Fruit fly (Drosophila melanogaster): Measurements from ENCODE around the gene CG18273.

The CG18273 gene

DNA sequence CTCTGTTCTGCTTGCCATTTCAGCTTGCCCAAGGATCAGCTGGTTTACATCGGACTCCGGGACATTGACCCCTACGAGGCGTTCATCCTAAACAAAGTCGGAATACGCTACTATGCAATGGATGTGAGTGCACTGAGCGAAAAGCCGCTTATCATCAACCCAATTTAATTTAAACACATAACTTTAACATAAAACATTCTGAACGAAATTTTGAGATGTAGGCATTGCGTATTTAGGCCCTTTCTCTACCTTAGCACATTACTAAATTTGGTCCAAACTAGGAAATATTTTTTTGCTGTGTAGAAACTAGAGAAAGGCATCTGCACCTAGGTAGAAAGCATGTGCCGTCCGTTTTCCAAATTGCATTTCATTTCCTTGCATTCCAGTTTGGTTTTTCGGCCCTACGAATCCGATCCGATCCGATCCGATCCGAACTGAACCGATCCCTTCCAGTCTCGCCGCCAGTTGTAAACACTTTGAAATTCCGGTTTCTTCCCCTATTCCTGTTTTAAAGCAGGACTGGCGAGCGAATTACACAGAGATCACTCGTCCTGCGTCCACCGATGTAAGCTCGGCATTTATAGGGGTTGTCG lies 39.2 kb upstream of the CG18273 start (continued):
- no peak for TF ChIP-seq GATAe (GFP tag; conservative IDR thresholded peaks at IDR 0.05)
- TF ChIP-seq emc (GFP tag; optimal IDR thresholded peaks at IDR 0.05), result no peak
- TF ChIP-seq tna (GFP tag; IDR thresholded peaks at IDR 0.05; ENCODE audit: partially characterized antibody), result no peak
- TF ChIP-seq Sox102F (GFP tag; optimal IDR thresholded peaks at IDR 0.05), result no peak
- no peak for TF ChIP-seq amos (GFP tag; IDR thresholded peaks at IDR 0.05; ENCODE audit: partially characterized antibody)
- no peak for TF ChIP-seq unc-4 (GFP tag; IDR thresholded peaks at IDR 0.05; ENCODE audit: partially characterized antibody)
- peak; percentile 36 to 61 for TF ChIP-seq Pdp1 (GFP tag; optimal IDR thresholded peaks at IDR 0.05)
- no peak for TF ChIP-seq Oaz (GFP tag; IDR thresholded peaks at IDR 0.05)
- TF ChIP-seq dmrt11E (tag; optimal IDR thresholded peaks at IDR 0.05), result peak; percentile 92
- TF ChIP-seq CG17912 (GFP tag; optimal IDR thresholded peaks at IDR 0.05), result no peak
- TF ChIP-seq CG9817 (tag; optimal IDR thresholded peaks at IDR 0.05), result no peak
- peak in 1 of 2 experiments; percentile 93 for TF ChIP-seq eve (GFP tag; optimal IDR thresholded peaks at IDR 0.05)
- TF ChIP-seq caup (GFP tag; optimal IDR thresholded peaks at IDR 0.05; ENCODE audit: severe bottlenecking), result no peak
- TF ChIP-seq HLH54F (GFP tag; optimal IDR thresholded peaks at IDR 0.05), result peak; percentile 30
- TF ChIP-seq zen2 (GFP tag; IDR thresholded peaks at IDR 0.05; ENCODE audit: partially characterized antibody), result no peak
- TF ChIP-seq en (GFP tag; optimal IDR thresholded peaks at IDR 0.05), result peak; percentile 63
- TF ChIP-seq CG11695 (GFP tag; IDR thresholded peaks at IDR 0.05), result 0 out of 3 replicates have a peak, but pooled peaks have one; percentile 17
- no peak for TF ChIP-seq ERR (GFP tag; optimal IDR thresholded peaks at IDR 0.05)
- TF ChIP-seq Dad (GFP tag; optimal IDR thresholded peaks at IDR 0.05), result peak; percentile 26
- no peak for TF ChIP-seq lov (optimal IDR thresholded peaks at IDR 0.05)
- TF ChIP-seq lov (GFP tag; IDR thresholded peaks at IDR 0.05), result peak; percentile 72; the same call in 1 of the 3 replicates
- TF ChIP-seq CG18011 (GFP tag; optimal IDR thresholded peaks at IDR 0.05), result no peak
- TF ChIP-seq crc (GFP tag; optimal IDR thresholded peaks at IDR 0.05), result no peak
- no peak for TF ChIP-seq CrebB (tag; optimal IDR thresholded peaks at IDR 0.05)
- TF ChIP-seq CG12744 (GFP tag; optimal IDR thresholded peaks at IDR 0.05), result peak; percentile 32
- peak; percentile 90 for TF ChIP-seq CG7271 (tag; optimal IDR thresholded peaks at IDR 0.05)
- TF ChIP-seq CG2199 (GFP tag; IDR thresholded peaks at IDR 0.05), result no peak
- no peak for TF ChIP-seq corto (GFP tag; optimal IDR thresholded peaks at IDR 0.05)
- TF ChIP-seq Adf1 (GFP tag; IDR thresholded peaks at IDR 0.05), result no peak
- TF ChIP-seq CG7786 (GFP tag; optimal IDR thresholded peaks at IDR 0.05), result peak; percentile 63
- peak; percentile 57 for TF ChIP-seq Antp (GFP tag; optimal IDR thresholded peaks at IDR 0.05)
- peak; percentile 54 for TF ChIP-seq D19A (tag; optimal IDR thresholded peaks at IDR 0.05)
- no peak for TF ChIP-seq aop (GFP tag; IDR thresholded peaks at IDR 0.05)
- TF ChIP-seq ac (GFP tag; optimal IDR thresholded peaks at IDR 0.05), result peak; percentile 95
- no peak for TF ChIP-seq YL-1 (GFP tag; optimal IDR thresholded peaks at IDR 0.05)
- TF ChIP-seq mam (GFP tag; optimal IDR thresholded peaks at IDR 0.05), result peak; percentile 28
- TF ChIP-seq Taf1 (GFP tag; IDR thresholded peaks at IDR 0.05), result no peak
- TF ChIP-seq gce (GFP tag; IDR thresholded peaks at IDR 0.05), result no peak
- peak; percentile 24 for TF ChIP-seq CG10654 (GFP tag; optimal IDR thresholded peaks at IDR 0.05)
- TF ChIP-seq CG4424 (GFP tag; optimal IDR thresholded peaks at IDR 0.05), result peak; percentile 67
- TF ChIP-seq salm (tag; optimal IDR thresholded peaks at IDR 0.05), result no peak
- TF ChIP-seq Dfd (GFP tag; optimal IDR thresholded peaks at IDR 0.05), result no peak
- no peak for TF ChIP-seq kay (GFP tag; optimal IDR thresholded peaks at IDR 0.05)
- TF ChIP-seq CG6654 (GFP tag; optimal IDR thresholded peaks at IDR 0.05), result no peak
- TF ChIP-seq CG4707 (GFP tag; optimal IDR thresholded peaks at IDR 0.05), result no peak
- no peak for TF ChIP-seq gfzf (GFP tag; optimal IDR thresholded peaks at IDR 0.05)
- peak; percentile 47; the same call in 1 of the 2 replicates for TF ChIP-seq sim (GFP tag; IDR thresholded peaks at IDR 0.05)
- no peak for TF ChIP-seq CG13296 (GFP tag; optimal IDR thresholded peaks at IDR 0.05)
- TF ChIP-seq Hmr (GFP tag; optimal IDR thresholded peaks at IDR 0.05), result no peak
- TF ChIP-seq cg (GFP tag; optimal IDR thresholded peaks at IDR 0.05), result no peak

Data from whole organism, embryonic.